Worm (Caenorhabditis elegans) whole organism, mixed stage, embryonic: ENCODE measurements around the gene srj-23.

Experiments
- ceh-43 ChIP-seq: fragments of 200-800 bp; sonication (Bioruptor generic); optimal IDR thresholded peaks from 2 replicates; lab custom pipeline; 2018; ENCODE audit warnings: mild to moderate bottlenecking, missing genetic modification characterization, moderate library complexity, missing compliant biosample characterization
- ces-1 ChIP-seq: fragments of 150-350 bp; optimal IDR thresholded peaks from 2 replicates; lab custom pipeline; 2014; ENCODE audit warnings: missing biosample characterization, missing genetic modification reagents, missing genetic modification characterization
- lin-13 ChIP-seq: fragments of 150-350 bp; optimal IDR thresholded peaks from 2 replicates; lab custom pipeline; 2014; ENCODE audit warnings: missing biosample characterization, missing genetic modification characterization
- mab-5 ChIP-seq: fragments of 150-350 bp; optimal IDR thresholded peaks from 2 replicates; lab custom pipeline; 2014; ENCODE audit warnings: missing biosample characterization, missing genetic modification characterization
- nhr-12 ChIP-seq: fragments of 150-350 bp; optimal IDR thresholded peaks from 2 replicates; lab custom pipeline; 2014; ENCODE audit warnings: missing biosample characterization, missing genetic modification characterization
- nhr-237 ChIP-seq: fragments of 150-350 bp; optimal IDR thresholded peaks from 2 replicates; lab custom pipeline; 2014; ENCODE audit warnings: missing biosample characterization, missing genetic modification characterization
- nhr-28 ChIP-seq: fragments of 150-350 bp; optimal IDR thresholded peaks from 2 replicates; lab custom pipeline; 2014; ENCODE audit warnings: missing biosample characterization, missing genetic modification characterization
- pha-4 ChIP-seq: fragments of 150-350 bp; optimal IDR thresholded peaks from 2 replicates; lab custom pipeline; 2018; ENCODE audit warnings: missing biosample characterization, missing genetic modification reagents, missing genetic modification characterization
- sem-2 ChIP-seq: fragments of 200-800 bp; sonication (Bioruptor generic); optimal IDR thresholded peaks from 2 replicates; lab custom pipeline; 2018; ENCODE audit warnings: mild to moderate bottlenecking, missing genetic modification characterization, missing compliant biosample characterization
- snpc-4 ChIP-seq: fragments of 150-350 bp; optimal IDR thresholded peaks from 2 replicates; lab custom pipeline; 2014; ENCODE audit warnings: missing biosample characterization, missing genetic modification characterization
- sptf-1 ChIP-seq: sonication (generic microtip); optimal IDR thresholded peaks from 2 replicates; lab custom pipeline; 2017; ENCODE audit warnings: mild to moderate bottlenecking, missing genetic modification characterization, moderate library complexity, missing compliant biosample characterization
- tbx-8 ChIP-seq: fragments of 200-800 bp; sonication (Bioruptor generic); optimal IDR thresholded peaks from 2 replicates; lab custom pipeline; 2018; ENCODE audit warnings: mild to moderate bottlenecking, missing genetic modification characterization, moderate library complexity, missing compliant biosample characterization
- unc-62 ChIP-seq: fragments of 150-350 bp; optimal IDR thresholded peaks from 2 replicates; lab custom pipeline; 2014; ENCODE audit warnings: missing biosample characterization, missing genetic modification reagents, missing genetic modification characterization
- ztf-11 ChIP-seq: fragments of 150-350 bp; optimal IDR thresholded peaks from 2 replicates; lab custom pipeline; 2014; ENCODE audit warnings: missing biosample characterization, missing genetic modification characterization

DNA sequence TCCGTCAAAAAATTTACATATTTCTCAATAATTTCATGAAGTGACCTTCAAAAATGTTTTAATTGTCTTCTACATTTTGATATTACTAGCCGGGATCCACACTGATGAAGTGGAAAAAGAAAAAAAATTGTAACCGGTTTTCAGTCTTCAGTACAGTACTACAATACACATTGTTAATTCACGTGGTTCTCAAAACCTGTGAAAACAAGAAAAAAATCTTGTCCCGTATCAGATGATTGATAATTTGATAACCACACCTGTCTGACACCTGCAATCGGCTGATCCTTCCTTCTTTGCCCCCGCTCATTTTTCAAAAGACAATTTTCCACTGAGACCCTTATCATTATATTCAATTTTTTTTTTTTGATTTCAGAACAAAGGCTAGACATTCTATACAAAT is 12.6 kb upstream of the srj-23 start, which contains the start of gene R09B5.11:
- TF ChIP-seq ces-1 (GFP tag; lab: Kevin White, UChicago): no peak
- TF ChIP-seq nhr-28 (tag; lab: Kevin White, UChicago): no peak
- TF ChIP-seq sem-2 (GFP tag; lab: Kevin White, UChicago): no peak
- TF ChIP-seq pha-4 (tag; lab: Kevin White, UChicago): no peak
- no peak for TF ChIP-seq nhr-237 (tag; lab: Kevin White, UChicago)
- TF ChIP-seq unc-62 (GFP tag; lab: Kevin White, UChicago): no peak
- TF ChIP-seq lin-13 (tag; lab: Kevin White, UChicago): no peak
- no peak for TF ChIP-seq sptf-1 (tag; lab: Kevin White, UChicago)
- TF ChIP-seq tbx-8 (GFP tag; lab: Kevin White, UChicago): no peak
- no peak for TF ChIP-seq ztf-11 (tag; lab: Kevin White, UChicago)
- no peak for TF ChIP-seq nhr-12 (tag; lab: Kevin White, UChicago)
- TF ChIP-seq mab-5 (tag; lab: Kevin White, UChicago): no peak
- no peak for TF ChIP-seq ceh-43
- TF ChIP-seq snpc-4 (tag; lab: Kevin White, UChicago): no peak
